Worm (Caenorhabditis elegans) whole organism, L4 larva: ENCODE results near the gene nasp-1.
A peak's percentile ranks its signal among the peaks of the same experiment; 100 is the strongest.

Experiments
- D1046.2 ChIP-seq: fragments of 200-800 bp; sonication (Bioruptor generic); IDR thresholded peaks from 2 replicates; pipeline ENCODE4 v1.3.6; 2022; ENCODE audit warnings: missing genetic modification characterization, missing compliant biosample characterization
- F49E8.2 ChIP-seq: sonication (generic microtip); optimal IDR thresholded peaks from 2 replicates; lab custom pipeline; 2016; ENCODE audit warnings: missing compliant biosample characterization, mild to moderate bottlenecking, missing genetic modification characterization, borderline replicate concordance
- Y105C5A.15 ChIP-seq: fragments of 200-800 bp; sonication (Bioruptor generic); IDR thresholded peaks from 2 replicates; pipeline ENCODE4 v1.3.6; 2022; ENCODE audit warnings: missing genetic modification characterization, missing compliant biosample characterization
- Y48G9A.11 ChIP-seq: fragments of 200-800 bp; sonication (Bioruptor generic); IDR thresholded peaks from 2 replicates; pipeline ENCODE4 v1.3.6; 2022; ENCODE audit warnings: missing genetic modification reagents, missing genetic modification characterization, missing compliant biosample characterization
- Y75B8A.6 ChIP-seq: fragments of 200-800 bp; sonication (Bioruptor generic); IDR thresholded peaks from 2 replicates; pipeline ENCODE4 v1.3.6; 2022; ENCODE audit warnings: missing genetic modification reagents, missing genetic modification characterization, missing compliant biosample characterization
- aha-1 ChIP-seq: fragments of 150-350 bp; peaks from one replicate; lab custom pipeline; 2014; ENCODE audit warnings: missing biosample characterization, missing genetic modification characterization
- aly-2 ChIP-seq: sonication (generic microtip); optimal IDR thresholded peaks from 2 replicates; lab custom pipeline; 2018; ENCODE audit warnings: missing biosample characterization, missing genetic modification characterization
- arid-1 ChIP-seq: fragments of 200-800 bp; sonication (Bioruptor generic); conservative IDR thresholded peaks from 2 replicates; pipeline ENCODE4 v1.3.6; 2022; ENCODE audit warnings: missing genetic modification reagents, missing genetic modification characterization, missing compliant biosample characterization
- ceh-20 ChIP-seq: fragments of 200-800 bp; sonication (Bioruptor generic); IDR thresholded peaks from 2 replicates; pipeline ENCODE4 v1.3.6; 2022; ENCODE audit warnings: missing genetic modification reagents, missing genetic modification characterization, missing compliant biosample characterization
- ceh-28 ChIP-seq: fragments of 150-350 bp; optimal IDR thresholded peaks from 2 replicates; lab custom pipeline; 2014; ENCODE audit warnings: missing biosample characterization, missing genetic modification reagents, missing genetic modification characterization
- ceh-44 ChIP-seq: fragments of 200-800 bp; sonication (Bioruptor generic); IDR thresholded peaks from 2 replicates; pipeline ENCODE4 v1.3.6; 2022; ENCODE audit warnings: missing genetic modification reagents, missing genetic modification characterization, missing compliant biosample characterization
- ceh-82 ChIP-seq: sonication (generic microtip); optimal IDR thresholded peaks from 2 replicates; lab custom pipeline; 2017; ENCODE audit warnings: missing biosample characterization, missing genetic modification characterization
- ces-1 ChIP-seq: fragments of 150-350 bp; sonication (generic microtip); optimal IDR thresholded peaks from 4 replicates; lab custom pipeline; 2014; ENCODE audit warnings: missing biosample characterization, missing genetic modification reagents, missing genetic modification characterization
- ctbp-1 ChIP-seq: fragments of 200-800 bp; sonication (Bioruptor generic); IDR thresholded peaks from 2 replicates; pipeline ENCODE4 v1.3.6; 2022; ENCODE audit warnings: missing genetic modification reagents, missing genetic modification characterization, missing compliant biosample characterization
- daf-16 ChIP-seq, 3 experiments: sonication (generic microtip); optimal IDR thresholded peaks; 2 replicates each; lab custom pipeline; 2016 to 2017; ENCODE audit warnings: missing genetic modification characterization in 3 of 3, missing genetic modification reagents in 3 of 3, mild to moderate bottlenecking in 2 of 3, missing compliant biosample characterization in 2 of 3, missing biosample characterization in 1 of 3, moderate library complexity in 1 of 3
- dpl-1 ChIP-seq: fragments of 150-350 bp; optimal IDR thresholded peaks from 2 replicates; lab custom pipeline; 2014; ENCODE audit warnings: missing biosample characterization, missing genetic modification reagents, missing genetic modification characterization
- duxl-1 ChIP-seq: sonication (generic microtip); optimal IDR thresholded peaks from 2 replicates; lab custom pipeline; 2016; ENCODE audit warnings: mild to moderate bottlenecking, missing genetic modification characterization, moderate library complexity, missing compliant biosample characterization; ENCODE audit not compliant: poor library complexity
- dve-1 ChIP-seq: sonication (generic microtip); optimal IDR thresholded peaks from 2 replicates; lab custom pipeline; 2017; ENCODE audit warnings: antibody characterized with exemption, mild to moderate bottlenecking, missing genetic modification characterization, missing compliant biosample characterization; ENCODE audit not compliant: insufficient read depth
- gei-8 ChIP-seq: fragments of 200-800 bp; sonication (Bioruptor generic); optimal IDR thresholded peaks from 2 replicates; lab custom pipeline; 2018; ENCODE audit warnings: mild to moderate bottlenecking, missing genetic modification characterization, missing compliant biosample characterization
- jun-1 ChIP-seq: fragments of 150-350 bp; optimal IDR thresholded peaks from 2 replicates; lab custom pipeline; 2014; ENCODE audit warnings: missing biosample characterization, missing genetic modification reagents, missing genetic modification characterization
- lin-13 ChIP-seq: fragments of 150-350 bp; optimal IDR thresholded peaks from 2 replicates; lab custom pipeline; 2014; ENCODE audit warnings: missing biosample characterization, missing genetic modification reagents, missing genetic modification characterization
- lin-38 ChIP-seq: fragments of 200-800 bp; sonication (Bioruptor generic); IDR thresholded peaks from 2 replicates; pipeline ENCODE4 v1.3.6; 2022; ENCODE audit warnings: missing genetic modification reagents, missing genetic modification characterization, missing compliant biosample characterization
- madf-5 ChIP-seq, 2 experiments: fragments of 200-800 bp; sonication (Bioruptor generic); IDR thresholded peaks; 2 replicates each; pipeline ENCODE4 v1.3.6; 2022; ENCODE audit warnings: missing compliant biosample characterization in 2 of 2, missing genetic modification characterization in 2 of 2
- madf-9 ChIP-seq: fragments of 200-800 bp; sonication (Bioruptor generic); conservative IDR thresholded peaks from 2 replicates; pipeline ENCODE4 v1.3.6; 2022; ENCODE audit warnings: missing genetic modification reagents, missing genetic modification characterization, missing compliant biosample characterization
- mdt-29 ChIP-seq: fragments of 200-800 bp; sonication (Bioruptor generic); IDR thresholded peaks from 2 replicates; pipeline ENCODE4 v1.3.6; 2022; ENCODE audit warnings: missing genetic modification reagents, missing genetic modification characterization, missing compliant biosample characterization
- mep-1 ChIP-seq: fragments of 150-350 bp; sonication (generic microtip); optimal IDR thresholded peaks from 3 replicates; lab custom pipeline; 2014; ENCODE audit warnings: missing biosample characterization, missing genetic modification characterization
- nhr-10 ChIP-seq: fragments of 150-350 bp; optimal IDR thresholded peaks from 2 replicates; lab custom pipeline; 2014; ENCODE audit warnings: missing biosample characterization, missing genetic modification characterization
- nhr-111 ChIP-seq: fragments of 200-800 bp; sonication (Bioruptor generic); optimal IDR thresholded peaks from 2 replicates; lab custom pipeline; 2018; ENCODE audit warnings: mild to moderate bottlenecking, missing genetic modification characterization, missing compliant biosample characterization
- nhr-25 ChIP-seq: sonication (generic microtip); optimal IDR thresholded peaks from 2 replicates; lab custom pipeline; 2017; ENCODE audit warnings: missing genetic modification characterization, mild to moderate bottlenecking, missing compliant biosample characterization, antibody characterized with exemption, moderate library complexity, borderline replicate concordance; ENCODE audit not compliant: insufficient read depth
- nhr-28 ChIP-seq: fragments of 150-350 bp; optimal IDR thresholded peaks from 2 replicates; lab custom pipeline; 2014; ENCODE audit warnings: missing biosample characterization, missing genetic modification characterization
- nhr-41 ChIP-seq: fragments of 200-800 bp; sonication (Bioruptor generic); IDR thresholded peaks from 2 replicates; pipeline ENCODE4 v1.3.6; 2022; ENCODE audit warnings: missing genetic modification reagents, missing genetic modification characterization, missing compliant biosample characterization
- nhr-48 ChIP-seq: sonication (generic microtip); optimal IDR thresholded peaks from 2 replicates; lab custom pipeline; 2016; ENCODE audit warnings: mild to moderate bottlenecking, missing genetic modification characterization, missing compliant biosample characterization
- nhr-6 ChIP-seq: fragments of 150-350 bp; optimal IDR thresholded peaks from 2 replicates; lab custom pipeline; 2014; ENCODE audit warnings: missing biosample characterization, missing genetic modification characterization
- php-3 ChIP-seq: fragments of 200-800 bp; sonication (Bioruptor generic); IDR thresholded peaks from 2 replicates; pipeline ENCODE4 v1.3.6; 2022; ENCODE audit warnings: missing genetic modification reagents, missing genetic modification characterization, missing compliant biosample characterization
- rbr-2 ChIP-seq: sonication (generic microtip); optimal IDR thresholded peaks from 2 replicates; lab custom pipeline; 2016; ENCODE audit warnings: missing genotype, missing genetic modification characterization, missing compliant biosample characterization
- saeg-2 ChIP-seq: fragments of 200-800 bp; sonication (Bioruptor generic); IDR thresholded peaks from 2 replicates; pipeline ENCODE4 v1.3.6; 2022; ENCODE audit warnings: missing genetic modification reagents, missing genetic modification characterization, missing compliant biosample characterization
- sdz-12 ChIP-seq: fragments of 200-800 bp; sonication (Bioruptor generic); optimal IDR thresholded peaks from 2 replicates; lab custom pipeline; 2018; ENCODE audit warnings: mild to moderate bottlenecking, missing genetic modification characterization, missing compliant biosample characterization
- set-16 ChIP-seq: fragments of 200-800 bp; sonication (Bioruptor generic); IDR thresholded peaks from 2 replicates; pipeline ENCODE4 v1.3.6; 2022; ENCODE audit warnings: missing genetic modification reagents, missing genetic modification characterization, missing compliant biosample characterization
- snpc-1.2 ChIP-seq: fragments of 200-800 bp; sonication (Bioruptor generic); IDR thresholded peaks from 2 replicates; pipeline ENCODE4 v1.3.6; 2022; ENCODE audit warnings: missing genetic modification reagents, missing genetic modification characterization, missing compliant biosample characterization
- snpc-4 ChIP-seq: fragments of 150-350 bp; optimal IDR thresholded peaks from 2 replicates; lab custom pipeline; 2014; ENCODE audit warnings: missing biosample characterization, missing genetic modification characterization
- spr-1 ChIP-seq: sonication (generic microtip); optimal IDR thresholded peaks from 2 replicates; lab custom pipeline; 2016; ENCODE audit warnings: mild to moderate bottlenecking, missing genetic modification characterization, missing compliant biosample characterization
- tra-1 ChIP-seq: fragments of 200-800 bp; sonication (Bioruptor generic); IDR thresholded peaks from 2 replicates; pipeline ENCODE4 v1.3.6; 2022; ENCODE audit warnings: missing genetic modification reagents, missing genetic modification characterization, missing compliant biosample characterization
- vab-7 ChIP-seq: fragments of 200-800 bp; sonication (Bioruptor generic); IDR thresholded peaks from 2 replicates; pipeline ENCODE4 v1.3.6; 2022; ENCODE audit warnings: missing genetic modification reagents, missing genetic modification characterization, missing compliant biosample characterization
- zfp-3 ChIP-seq: fragments of 200-800 bp; sonication (Bioruptor generic); conservative IDR thresholded peaks from 2 replicates; pipeline ENCODE4 v1.3.6; 2022; ENCODE audit warnings: missing genetic modification reagents, missing genetic modification characterization, missing compliant biosample characterization
- zip-11 ChIP-seq: fragments of 200-800 bp; sonication (Bioruptor generic); IDR thresholded peaks from 2 replicates; pipeline ENCODE4 v1.3.6; 2022; ENCODE audit warnings: missing genetic modification characterization, missing compliant biosample characterization
- zip-2 ChIP-seq: fragments of 150-350 bp; optimal IDR thresholded peaks from 2 replicates; lab custom pipeline; 2014; ENCODE audit warnings: missing biosample characterization, missing genetic modification characterization
- ztf-11 ChIP-seq: fragments of 150-350 bp; optimal IDR thresholded peaks from 2 replicates; lab custom pipeline; 2014; ENCODE audit warnings: missing biosample characterization, missing genetic modification characterization

Gene nasp-1

ce11 chrII:11150976-11151375, 44.6 kb downstream of the nasp-1 start (continued):
- TF ChIP-seq nhr-10 (tag; lab: Kevin White, UChicago), result peak; percentile 79

- peak; percentile 21 for TF ChIP-seq aha-1
- no peak for TF ChIP-seq nhr-111 (GFP tag; lab: Kevin White, UChicago)
- no peak for TF ChIP-seq saeg-2
Measured at ce11 chrII:11152495-11152894, 46.1 kb downstream of the nasp-1 start, which contains the start of gene pqm-1. Gene pqm-1, minus strand, starts transcription at chrII:11152595.

- TF ChIP-seq nhr-25 (no peak), tra-1 (GFP tag; lab: Robert Waterston, UW) (0 out of 2 replicates have a peak, but pooled peaks have one; percentile 37), dve-1 (tag; lab: Kevin White, UChicago) (peak; percentile 67), madf-5 (GFP tag; IDR thresholded peaks at IDR 0.05; lab: Robert Waterston, UW) (no peak), set-16 (GFP tag; lab: Robert Waterston, UW) (no peak), sdz-12 (GFP tag; lab: Kevin White, UChicago) (no peak), lin-13 (GFP tag; lab: Kevin White, UChicago) (no peak), duxl-1 (tag; lab: Kevin White, UChicago) (no peak), aha-1 (peak; percentile 63), nhr-10 (tag; lab: Kevin White, UChicago) (no peak), ces-1 (GFP tag; lab: Kevin White, UChicago) (no peak), jun-1 (tag; lab: Kevin White, UChicago) (no peak), snpc-4 (tag; lab: Kevin White, UChicago) (no peak), arid-1 (no peak), dpl-1 (GFP tag; lab: Kevin White, UChicago) (no peak), Y48G9A.11 (GFP tag; lab: Robert Waterston, UW) (no peak), mdt-29 (GFP tag; lab: Robert Waterston, UW) (no peak), nhr-41 (GFP tag; lab: Robert Waterston, UW) (no peak), ceh-28 (tag; lab: Kevin White, UChicago) (no peak), ceh-82 (no peak), nhr-6 (no peak), Y105C5A.15 (GFP tag; lab: Robert Waterston, UW) (no peak), daf-16 (GFP tag; optimal IDR thresholded peaks at IDR 0.05; lab: Kevin White, UChicago) (no peak), daf-16 (tag; optimal IDR thresholded peaks at IDR 0.05; lab: Kevin White, UChicago) (peak; percentile 78), spr-1 (no peak), rbr-2 (tag; lab: Kevin White, UChicago) (no peak), ceh-44 (GFP tag; lab: Robert Waterston, UW) (no peak), snpc-1.2 (GFP tag; lab: Robert Waterston, UW) (no peak), F49E8.2 (no peak), zip-11 (no peak), nhr-111 (GFP tag; lab: Kevin White, UChicago) (no peak), ceh-20 (no peak), zip-2 (tag; lab: Kevin White, UChicago) (no peak), lin-38 (GFP tag; lab: Robert Waterston, UW) (peak; percentile 12; the same call in 1 of the 2 replicates), vab-7 (GFP tag; lab: Robert Waterston, UW) (no peak), ztf-11 (no peak), madf-9 (GFP tag; lab: Robert Waterston, UW) (no peak), gei-8 (no peak), nhr-28 (tag; lab: Kevin White, UChicago) (peak; percentile 41), D1046.2 (GFP tag; lab: Robert Waterston, UW) (no peak), aly-2 (tag; lab: Kevin White, UChicago) (no peak), php-3 (0 out of 2 replicates have a peak, but pooled peaks have one; percentile 38), nhr-48 (tag; lab: Kevin White, UChicago) (peak; percentile 13), zfp-3 (GFP tag; lab: Robert Waterston, UW) (no peak), mep-1 (tag; lab: Kevin White, UChicago) (no peak), Y75B8A.6 (no peak), ctbp-1 (GFP tag; lab: Robert Waterston, UW) (no peak)
Measured at ce11 chrII:11153080-11153479, 46.7 kb downstream of the nasp-1 start.
